Fruit fly (Drosophila melanogaster): ENCODE measurements around the gene CG11368.

dm6 chrX:7405697-7406096 is 46.3 kb upstream of the CG11368 start, which contains the start of gene CG1677:
- TF ChIP-seq CG7101 (tag; optimal IDR thresholded peaks at IDR 0.05) (no peak), cic (GFP tag; optimal IDR thresholded peaks at IDR 0.05) (no peak), cnc (optimal IDR thresholded peaks at IDR 0.05) (no peak), Mnt (GFP tag; optimal IDR thresholded peaks at IDR 0.05) (no peak), tj (GFP tag; optimal IDR thresholded peaks at IDR 0.05) (no peak), Clk (GFP tag; optimal IDR thresholded peaks at IDR 0.05) (no peak), toe (GFP tag; optimal IDR thresholded peaks at IDR 0.05) (no peak), kay (GFP tag; ENCODE audit: borderline replicate concordance) (no peak), Hr96 (GFP tag; optimal IDR thresholded peaks at IDR 0.05) (no peak), CG14711 (tag; optimal IDR thresholded peaks at IDR 0.05) (no peak)
